Fruit fly (Drosophila melanogaster): ENCODE results near the gene CG12321.

Gene CG12321

DNA sequence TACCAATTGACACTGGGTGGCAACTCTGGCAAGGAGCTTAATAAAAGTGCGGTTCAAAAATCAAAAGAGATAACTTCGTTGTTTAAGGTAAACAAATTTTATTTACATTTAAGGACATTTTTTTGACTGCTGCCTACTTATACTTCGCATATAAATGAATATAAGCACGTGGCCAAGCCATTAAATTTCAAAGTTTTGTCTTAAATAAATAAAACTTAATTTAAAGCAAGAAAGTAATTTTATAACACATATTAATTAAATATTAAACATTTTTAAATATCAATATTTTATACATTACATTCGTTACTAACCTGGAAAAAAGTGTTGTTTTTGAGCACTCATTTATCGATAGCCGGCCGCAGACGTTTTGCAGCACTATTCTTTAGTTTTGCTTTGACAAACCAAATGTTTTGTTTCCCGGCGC, at the start of gene CG12321, which contains the start of gene MED17:
Gene CG12321 (minus strand): TSS at position 6 of the 424 bp plus-strand sequence.
Gene MED17 (plus strand): TSS at position 371 of the 424 bp plus-strand sequence.
- no peak for TF ChIP-seq Myc (optimal IDR thresholded peaks at IDR 0.05)
- TF ChIP-seq insv (optimal IDR thresholded peaks at IDR 0.05) = no peak
- no peak for TF ChIP-seq h (optimal IDR thresholded peaks at IDR 0.05)
- no peak for TF ChIP-seq ttk (optimal IDR thresholded peaks at IDR 0.05)
- TF ChIP-seq Sin3A (optimal IDR thresholded peaks at IDR 0.05) = no peak
- TF ChIP-seq psq (optimal IDR thresholded peaks at IDR 0.05) = no peak

- no peak for TF ChIP-seq Sin3A (optimal IDR thresholded peaks at IDR 0.05)
- no peak for TF ChIP-seq ttk (optimal IDR thresholded peaks at IDR 0.05)
- TF ChIP-seq h (optimal IDR thresholded peaks at IDR 0.05) = no peak
- TF ChIP-seq psq (optimal IDR thresholded peaks at IDR 0.05) = no peak
- TF ChIP-seq Myc (optimal IDR thresholded peaks at IDR 0.05) = no peak
- no peak for TF ChIP-seq insv (optimal IDR thresholded peaks at IDR 0.05)
Measured at dm6 chr3R:18235879-18236278, 47.4 kb upstream of the CG12321 start, which contains the start of gene repo. Gene repo (plus strand): TSS chr3R:18236192.

DNA sequence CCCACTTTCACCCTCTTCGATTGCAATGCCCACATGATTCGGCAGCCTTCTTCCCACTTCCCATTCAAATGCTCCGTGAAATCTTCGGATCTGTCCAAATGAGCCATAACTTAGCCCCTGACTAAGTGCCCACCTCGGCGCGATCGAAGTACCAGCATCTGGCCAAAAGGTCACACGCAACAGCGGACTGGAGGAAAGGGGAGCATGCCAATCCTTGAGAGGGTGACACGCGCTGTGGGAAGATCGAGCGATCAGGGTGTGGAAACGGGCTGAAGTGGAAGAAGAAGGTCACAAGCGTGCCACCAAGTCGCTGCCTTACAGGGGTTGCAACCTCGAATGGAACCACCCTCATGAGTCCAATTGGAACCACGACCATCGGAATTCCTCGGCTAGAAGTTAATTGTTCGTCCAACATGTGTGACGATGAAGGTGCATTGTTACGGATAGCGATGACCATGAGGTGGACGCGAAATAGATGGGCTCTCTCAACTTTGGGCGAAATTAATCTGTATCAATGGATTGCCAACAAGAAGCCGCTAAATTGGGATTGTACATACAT, 46.3 kb upstream of the CG12321 start:
- TF ChIP-seq insv (optimal IDR thresholded peaks at IDR 0.05) (no peak), Myc (optimal IDR thresholded peaks at IDR 0.05) (no peak), psq (optimal IDR thresholded peaks at IDR 0.05) (no peak), Sin3A (optimal IDR thresholded peaks at IDR 0.05) (no peak), h (optimal IDR thresholded peaks at IDR 0.05) (no peak), ttk (optimal IDR thresholded peaks at IDR 0.05) (no peak)

DNA sequence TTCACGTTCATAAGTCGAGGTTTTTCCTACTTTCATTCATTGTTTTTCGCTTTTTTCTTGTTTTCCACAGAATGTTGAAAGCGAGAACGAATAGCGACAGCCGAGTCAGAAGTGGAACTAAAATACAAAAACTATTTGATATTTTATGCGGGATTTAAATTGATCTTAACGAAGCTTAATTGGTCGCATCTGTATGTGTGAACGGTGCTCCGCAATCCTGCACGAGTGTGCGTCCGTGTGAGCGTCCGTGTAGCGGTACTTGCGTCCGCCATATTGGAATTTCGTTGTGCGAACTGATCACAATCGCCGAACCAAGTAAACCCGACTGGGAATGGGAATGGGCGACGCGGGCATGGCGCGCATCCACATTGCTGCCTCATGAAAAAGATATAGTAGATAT, 43.7 kb upstream of the CG12321 start:
- TF ChIP-seq psq (optimal IDR thresholded peaks at IDR 0.05) = no peak

DNA sequence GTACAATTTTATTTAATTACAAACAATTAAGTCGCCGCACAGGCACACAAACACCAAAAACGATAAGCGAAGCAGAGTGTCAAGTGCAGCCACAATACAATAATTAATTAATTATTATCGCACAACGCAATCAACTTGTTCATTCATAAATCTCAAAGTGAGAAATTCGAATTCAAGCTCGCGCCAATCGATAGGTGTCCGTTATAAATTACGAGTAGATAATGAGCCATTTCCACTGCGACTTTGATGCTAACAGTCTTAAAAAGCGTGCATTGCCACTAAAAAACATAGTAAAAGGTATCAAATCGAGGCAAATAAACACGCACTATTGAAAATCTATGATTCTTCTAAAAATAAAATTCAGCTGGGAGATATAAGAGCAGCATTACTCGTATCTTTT, 41.7 kb upstream of the CG12321 start:
- TF ChIP-seq h (optimal IDR thresholded peaks at IDR 0.05) (no peak), ttk (optimal IDR thresholded peaks at IDR 0.05) (no peak), psq (optimal IDR thresholded peaks at IDR 0.05) (no peak), insv (optimal IDR thresholded peaks at IDR 0.05) (no peak), Myc (optimal IDR thresholded peaks at IDR 0.05) (no peak), Sin3A (optimal IDR thresholded peaks at IDR 0.05) (no peak)

DNA sequence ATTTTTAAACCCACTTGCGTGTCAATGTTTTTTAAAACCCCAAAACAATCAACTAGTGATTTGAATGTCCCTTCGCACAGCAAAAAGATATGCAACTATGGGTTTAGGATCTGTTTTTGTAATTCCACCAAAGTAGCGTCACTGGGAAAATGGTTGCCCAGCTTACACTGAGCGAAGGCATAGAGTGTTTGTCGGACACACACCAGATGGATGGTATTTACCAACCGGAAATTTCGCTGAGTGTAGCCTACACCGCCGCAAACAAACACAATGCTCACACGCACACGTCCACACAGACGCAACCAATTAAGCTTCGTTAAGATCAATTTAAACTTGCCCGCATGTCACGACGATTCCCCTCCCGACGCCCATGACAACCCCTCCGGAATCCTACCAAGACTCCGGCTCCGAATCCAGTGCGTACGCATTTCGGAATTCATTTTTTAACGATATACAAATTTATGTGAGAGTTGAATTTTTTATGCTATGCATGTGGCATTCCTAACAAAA, 40.3 kb upstream of the CG12321 start:
- TF ChIP-seq ttk (optimal IDR thresholded peaks at IDR 0.05) (no peak), h (optimal IDR thresholded peaks at IDR 0.05) (no peak), Sin3A (optimal IDR thresholded peaks at IDR 0.05) (no peak), insv (optimal IDR thresholded peaks at IDR 0.05) (no peak), psq (optimal IDR thresholded peaks at IDR 0.05) (no peak), Myc (optimal IDR thresholded peaks at IDR 0.05) (no peak)

DNA sequence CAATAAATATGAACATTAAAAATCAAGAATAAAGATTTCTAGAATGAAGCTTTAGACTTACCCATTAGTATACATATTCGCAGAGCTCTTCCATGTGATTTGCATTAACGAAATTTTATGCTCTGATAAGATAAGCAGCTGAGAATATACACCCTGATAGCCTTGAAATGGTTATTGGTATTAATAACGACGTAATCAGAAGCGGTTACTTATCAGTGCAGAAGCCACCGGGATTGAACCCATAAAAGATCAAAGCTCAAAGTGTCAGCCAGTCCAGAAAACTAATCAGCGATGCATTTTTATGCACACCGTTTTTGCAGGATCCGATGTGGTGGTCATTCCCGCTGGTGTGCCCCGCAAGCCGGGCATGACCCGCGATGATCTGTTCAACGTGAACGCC, 38.9 kb upstream of the CG12321 start:
- no peak for TF ChIP-seq Sin3A (optimal IDR thresholded peaks at IDR 0.05)
- TF ChIP-seq Myc (optimal IDR thresholded peaks at IDR 0.05) = no peak
- no peak for TF ChIP-seq psq (optimal IDR thresholded peaks at IDR 0.05)
- no peak for TF ChIP-seq ttk (optimal IDR thresholded peaks at IDR 0.05)
- no peak for TF ChIP-seq insv (optimal IDR thresholded peaks at IDR 0.05)
- no peak for TF ChIP-seq h (optimal IDR thresholded peaks at IDR 0.05)

dm6 chr3R:18226809-18227157, 38.3 kb upstream of the CG12321 start:
- TF ChIP-seq ttk (optimal IDR thresholded peaks at IDR 0.05) (no peak), psq (optimal IDR thresholded peaks at IDR 0.05) (no peak), Sin3A (optimal IDR thresholded peaks at IDR 0.05) (no peak), insv (optimal IDR thresholded peaks at IDR 0.05) (no peak), h (optimal IDR thresholded peaks at IDR 0.05) (no peak), Myc (optimal IDR thresholded peaks at IDR 0.05) (no peak)

dm6 chr3R:18226043-18226808, 37.7 kb upstream of the CG12321 start, which contains the start of the genes CG7168 and Mdh2:
Gene CG7168 (minus strand): TSS chr3R:18226082.
Gene Mdh2 (plus strand): TSS chr3R:18226396.
- TF ChIP-seq Myc (optimal IDR thresholded peaks at IDR 0.05) (no peak), Sin3A (optimal IDR thresholded peaks at IDR 0.05) (no peak), insv (optimal IDR thresholded peaks at IDR 0.05) (no peak), h (optimal IDR thresholded peaks at IDR 0.05) (no peak), ttk (optimal IDR thresholded peaks at IDR 0.05) (no peak), psq (optimal IDR thresholded peaks at IDR 0.05) (no peak)

- TF ChIP-seq psq (optimal IDR thresholded peaks at IDR 0.05) (no peak), Sin3A (optimal IDR thresholded peaks at IDR 0.05) (no peak)
Measured at dm6 chr3R:18223434-18223833, 34.9 kb upstream of the CG12321 start, which contains the start of the genes mTerf5 and Non3. Gene mTerf5 (minus strand): TSS chr3R:18223682. Gene Non3 (plus strand): TSS chr3R:18223722.

- TF ChIP-seq insv (optimal IDR thresholded peaks at IDR 0.05) (no peak), ttk (optimal IDR thresholded peaks at IDR 0.05) (no peak), Sin3A (optimal IDR thresholded peaks at IDR 0.05) (no peak), h (optimal IDR thresholded peaks at IDR 0.05) (no peak)
Measured at dm6 chr3R:18220211-18220749, 31.8 kb upstream of the CG12321 start, which contains the start of the genes CG7988 and CG7183. Gene CG7988 (plus strand): TSS chr3R:18220526. Gene CG7183 (minus strand): TSS chr3R:18220699.

dm6 chr3R:18215900-18216299, 27.4 kb upstream of the CG12321 start, which contains the start of gene CG14314:
Gene CG14314 (plus strand): TSS chr3R:18216142.
- TF ChIP-seq Sin3A (optimal IDR thresholded peaks at IDR 0.05) (no peak), h (optimal IDR thresholded peaks at IDR 0.05) (no peak), ttk (optimal IDR thresholded peaks at IDR 0.05) (no peak), insv (optimal IDR thresholded peaks at IDR 0.05) (no peak), Myc (optimal IDR thresholded peaks at IDR 0.05) (no peak), psq (optimal IDR thresholded peaks at IDR 0.05) (no peak)
